Worm (Caenorhabditis elegans): ENCODE measurements around the gene famp-1.

DNA sequence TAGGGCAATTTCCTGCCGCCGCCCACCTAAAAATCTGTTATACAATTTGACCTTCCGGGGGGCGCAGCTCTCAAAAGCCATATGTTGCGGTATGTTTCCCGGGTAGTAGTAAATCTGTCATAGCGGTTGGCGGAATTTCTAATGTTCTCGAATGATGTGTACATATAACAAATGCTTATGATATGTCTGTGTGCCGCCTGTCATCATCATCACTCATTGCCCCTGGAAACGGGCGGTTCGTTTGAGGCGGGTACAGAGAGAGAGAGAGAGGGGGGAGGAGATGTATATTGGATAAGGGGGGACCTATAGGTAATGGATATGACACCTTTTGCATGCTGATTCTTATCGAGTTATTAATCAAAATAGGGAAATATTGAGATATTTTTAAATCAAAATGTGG, 33.2 kb upstream of the famp-1 start:
- TF ChIP-seq sptf-1 (tag; optimal IDR thresholded peaks at IDR 0.05) (no peak), fkh-4 (tag; optimal IDR thresholded peaks at IDR 0.05; ENCODE audit: borderline replicate concordance) (no peak), egl-27 (tag; optimal IDR thresholded peaks at IDR 0.05) (no peak), ztf-4 (tag; optimal IDR thresholded peaks at IDR 0.05) (no peak), aly-2 (tag; optimal IDR thresholded peaks at IDR 0.05) (no peak), aha-1 (tag; optimal IDR thresholded peaks at IDR 0.05) (no peak), lsy-2 (tag; optimal IDR thresholded peaks at IDR 0.05) (no peak), tbx-2 (tag; optimal IDR thresholded peaks at IDR 0.05) (no peak), grh-1 (GFP tag; IDR thresholded peaks at IDR 0.05) (no peak), nhr-77 (tag; optimal IDR thresholded peaks at IDR 0.05) (no peak), mdl-1 (tag; optimal IDR thresholded peaks at IDR 0.05) (no peak), snpc-4 (tag; optimal IDR thresholded peaks at IDR 0.05) (no peak), ama-1 (optimal IDR thresholded peaks at IDR 0.05) (no peak), nhr-12 (tag; optimal IDR thresholded peaks at IDR 0.05) (no peak)

Data from whole organism, L1 larva.